Worm (Caenorhabditis elegans) whole organism, mixed stage, embryonic: ENCODE results near the gene mrpl-48.
A peak's percentile ranks its signal among the peaks of the same experiment; 100 is the strongest.

ENCODE experiments used
- bed-3 ChIP-seq: fragments of 200-800 bp; sonication (Bioruptor generic); optimal IDR thresholded peaks from 3 replicates; lab custom pipeline; 2018; ENCODE audit warnings: mild to moderate bottlenecking, missing genetic modification characterization, moderate library complexity, missing compliant biosample characterization
- blmp-1 ChIP-seq: fragments of 150-350 bp; optimal IDR thresholded peaks from 2 replicates; lab custom pipeline; 2014; ENCODE audit warnings: missing biosample characterization, missing genetic modification characterization
- ceh-43 ChIP-seq: fragments of 200-800 bp; sonication (Bioruptor generic); optimal IDR thresholded peaks from 2 replicates; lab custom pipeline; 2018; ENCODE audit warnings: mild to moderate bottlenecking, missing genetic modification characterization, moderate library complexity, missing compliant biosample characterization
- ceh-83 ChIP-seq: fragments of 200-800 bp; sonication (Bioruptor generic); optimal IDR thresholded peaks from 2 replicates; lab custom pipeline; 2018; ENCODE audit warnings: mild to moderate bottlenecking, missing genetic modification characterization, missing compliant biosample characterization
- ces-1 ChIP-seq: fragments of 150-350 bp; optimal IDR thresholded peaks from 2 replicates; lab custom pipeline; 2014; ENCODE audit warnings: missing biosample characterization, missing genetic modification reagents, missing genetic modification characterization
- cnd-1 ChIP-seq: fragments of 200-800 bp; sonication (Bioruptor generic); optimal IDR thresholded peaks from 2 replicates; lab custom pipeline; 2018; ENCODE audit warnings: mild to moderate bottlenecking, missing genetic modification characterization, missing compliant biosample characterization
- drap-1 ChIP-seq: fragments of 200-800 bp; sonication (Bioruptor generic); optimal IDR thresholded peaks from 3 replicates; lab custom pipeline; 2018; ENCODE audit warnings: mild to moderate bottlenecking, missing genetic modification characterization, missing compliant biosample characterization
- flh-1 ChIP-seq: fragments of 200-800 bp; sonication (Bioruptor generic); optimal IDR thresholded peaks from 2 replicates; lab custom pipeline; 2018; ENCODE audit warnings: mild to moderate bottlenecking, missing genetic modification characterization, moderate library complexity, missing compliant biosample characterization
- ham-2 ChIP-seq: fragments of 200-800 bp; sonication (Bioruptor generic); optimal IDR thresholded peaks from 2 replicates; lab custom pipeline; 2018; ENCODE audit warnings: mild to moderate bottlenecking, missing genetic modification characterization, missing compliant biosample characterization
- hlh-1 ChIP-seq: fragments of 150-350 bp; optimal IDR thresholded peaks from 2 replicates; lab custom pipeline; 2014; ENCODE audit warnings: missing biosample characterization, missing genetic modification reagents, missing genetic modification characterization
- lin-13 ChIP-seq: fragments of 150-350 bp; optimal IDR thresholded peaks from 2 replicates; lab custom pipeline; 2014; ENCODE audit warnings: missing biosample characterization, missing genetic modification characterization
- lin-32 ChIP-seq: fragments of 200-800 bp; sonication (Bioruptor generic); optimal IDR thresholded peaks from 2 replicates; lab custom pipeline; 2018; ENCODE audit warnings: mild to moderate bottlenecking, missing genetic modification characterization, missing compliant biosample characterization
- lsy-2 ChIP-seq: fragments of 150-350 bp; optimal IDR thresholded peaks from 2 replicates; lab custom pipeline; 2014; ENCODE audit warnings: missing biosample characterization, missing genetic modification characterization
- mab-5 ChIP-seq: fragments of 150-350 bp; optimal IDR thresholded peaks from 2 replicates; lab custom pipeline; 2014; ENCODE audit warnings: missing biosample characterization, missing genetic modification characterization
- mep-1 ChIP-seq: fragments of 150-350 bp; optimal IDR thresholded peaks from 2 replicates; lab custom pipeline; 2017; ENCODE audit warnings: missing biosample characterization, missing genetic modification reagents, missing genetic modification characterization, inconsistent platforms
- mls-2 ChIP-seq: sonication (generic microtip); optimal IDR thresholded peaks from 2 replicates; lab custom pipeline; 2016; ENCODE audit warnings: mild to moderate bottlenecking, missing genetic modification characterization, moderate library complexity, missing compliant biosample characterization
- nhr-12 ChIP-seq: fragments of 150-350 bp; optimal IDR thresholded peaks from 2 replicates; lab custom pipeline; 2014; ENCODE audit warnings: missing biosample characterization, missing genetic modification characterization
- nhr-2 ChIP-seq: fragments of 150-350 bp; optimal IDR thresholded peaks from 2 replicates; lab custom pipeline; 2014; ENCODE audit warnings: missing biosample characterization, missing genetic modification characterization
- nhr-237 ChIP-seq: fragments of 150-350 bp; optimal IDR thresholded peaks from 2 replicates; lab custom pipeline; 2014; ENCODE audit warnings: missing biosample characterization, missing genetic modification characterization
- nhr-28 ChIP-seq: fragments of 150-350 bp; optimal IDR thresholded peaks from 2 replicates; lab custom pipeline; 2014; ENCODE audit warnings: missing biosample characterization, missing genetic modification characterization
- nhr-76 ChIP-seq: sonication (generic microtip); optimal IDR thresholded peaks from 2 replicates; lab custom pipeline; 2017; ENCODE audit warnings: missing biosample characterization, missing genetic modification characterization
- pha-4 ChIP-seq: fragments of 150-350 bp; optimal IDR thresholded peaks from 2 replicates; lab custom pipeline; 2018; ENCODE audit warnings: missing biosample characterization, missing genetic modification reagents, missing genetic modification characterization
- sem-2 ChIP-seq: fragments of 200-800 bp; sonication (Bioruptor generic); optimal IDR thresholded peaks from 2 replicates; lab custom pipeline; 2018; ENCODE audit warnings: mild to moderate bottlenecking, missing genetic modification characterization, missing compliant biosample characterization
- snpc-4 ChIP-seq: fragments of 150-350 bp; optimal IDR thresholded peaks from 2 replicates; lab custom pipeline; 2014; ENCODE audit warnings: missing biosample characterization, missing genetic modification characterization
- sptf-1 ChIP-seq: sonication (generic microtip); optimal IDR thresholded peaks from 2 replicates; lab custom pipeline; 2017; ENCODE audit warnings: mild to moderate bottlenecking, missing genetic modification characterization, moderate library complexity, missing compliant biosample characterization
- tbx-8 ChIP-seq: fragments of 200-800 bp; sonication (Bioruptor generic); optimal IDR thresholded peaks from 2 replicates; lab custom pipeline; 2018; ENCODE audit warnings: mild to moderate bottlenecking, missing genetic modification characterization, moderate library complexity, missing compliant biosample characterization
- unc-120 ChIP-seq: sonication (generic microtip); optimal IDR thresholded peaks from 2 replicates; lab custom pipeline; 2017; ENCODE audit warnings: missing genetic modification characterization, missing compliant biosample characterization; ENCODE audit not compliant: poor library complexity, severe bottlenecking
- unc-39 ChIP-seq: fragments of 150-350 bp; optimal IDR thresholded peaks from 2 replicates; lab custom pipeline; 2014; ENCODE audit warnings: missing biosample characterization, missing genetic modification characterization
- zip-8 ChIP-seq: fragments of 150-350 bp; optimal IDR thresholded peaks from 2 replicates; lab custom pipeline; 2014; ENCODE audit warnings: missing biosample characterization, missing genetic modification characterization
- ztf-11 ChIP-seq: fragments of 150-350 bp; optimal IDR thresholded peaks from 2 replicates; lab custom pipeline; 2014; ENCODE audit warnings: missing biosample characterization, missing genetic modification characterization

Gene mrpl-48

ce11 chrV:5606255-5606654 is 12.7 kb downstream of the mrpl-48 start, which contains the start of gene CD4.1:
TSS of gene CD4.1 (plus strand) at chrV:5606555.
- no peak for TF ChIP-seq blmp-1 (tag; lab: Kevin White, UChicago)
- no peak for TF ChIP-seq nhr-2 (tag; lab: Kevin White, UChicago)
- TF ChIP-seq ceh-83 (GFP tag; lab: Kevin White, UChicago): no peak
- TF ChIP-seq hlh-1 (tag; lab: Kevin White, UChicago): peak; percentile 12
- TF ChIP-seq, all 35 proteins: peak for 1

- TF ChIP-seq ceh-83 (GFP tag; lab: Kevin White, UChicago) (no peak), nhr-237 (tag; lab: Kevin White, UChicago) (no peak), pha-4 (tag; lab: Kevin White, UChicago) (no peak), unc-120 (no peak), flh-1 (no peak), hlh-1 (tag; lab: Kevin White, UChicago) (no peak), lin-32 (GFP tag; lab: Kevin White, UChicago) (no peak), cnd-1 (no peak), mab-5 (tag; lab: Kevin White, UChicago) (no peak), blmp-1 (tag; lab: Kevin White, UChicago) (no peak), tbx-8 (GFP tag; lab: Kevin White, UChicago) (no peak), ceh-43 (GFP tag; lab: Kevin White, UChicago) (no peak), snpc-4 (tag; lab: Kevin White, UChicago) (no peak), nhr-28 (tag; lab: Kevin White, UChicago) (no peak), mls-2 (tag; lab: Kevin White, UChicago) (no peak)
Observed at ce11 chrV:5610186-5610585, 16.7 kb downstream of the mrpl-48 start.

ce11 chrV:5613109-5613508 is 19.6 kb downstream of the mrpl-48 start, which contains the start of gene lrpc-1:
TSS of gene lrpc-1 (minus strand) at chrV:5613209.
- TF ChIP-seq lin-32 (GFP tag; lab: Kevin White, UChicago) (no peak), cnd-1 (no peak), zip-8 (tag; lab: Kevin White, UChicago) (no peak), blmp-1 (tag; lab: Kevin White, UChicago) (no peak), sem-2 (GFP tag; lab: Kevin White, UChicago) (no peak), nhr-76 (tag; lab: Kevin White, UChicago) (no peak), ztf-11 (tag; lab: Kevin White, UChicago) (no peak), nhr-12 (no peak), lin-13 (tag; lab: Kevin White, UChicago) (no peak), sptf-1 (tag; lab: Kevin White, UChicago) (no peak), ces-1 (GFP tag; lab: Kevin White, UChicago) (no peak)

- TF ChIP-seq pha-4 (tag; lab: Kevin White, UChicago) (no peak), lin-13 (tag; lab: Kevin White, UChicago) (no peak), mep-1 (no peak), snpc-4 (tag; lab: Kevin White, UChicago) (no peak)
Observed at ce11 chrV:5614724-5615123, 21.2 kb downstream of the mrpl-48 start, which contains the start of gene M03E7.3. TSS of gene M03E7.3 (plus strand) at chrV:5615024.

- no peak for TF ChIP-seq nhr-12
Observed at ce11 chrV:5617301-5617700, 23.8 kb downstream of the mrpl-48 start, which contains the start of gene M03E7.2. TSS of gene M03E7.2 (plus strand) at chrV:5617601.

- TF ChIP-seq lin-13 (tag; lab: Kevin White, UChicago): no peak
- no peak for TF ChIP-seq unc-39 (tag; lab: Kevin White, UChicago)
- TF ChIP-seq cnd-1: no peak
- TF ChIP-seq mls-2 (tag; lab: Kevin White, UChicago): no peak
- no peak for TF ChIP-seq blmp-1 (tag; lab: Kevin White, UChicago)
- TF ChIP-seq nhr-28 (tag; lab: Kevin White, UChicago): no peak
- TF ChIP-seq lsy-2 (tag; lab: Kevin White, UChicago): peak; percentile 52
- no peak for TF ChIP-seq tbx-8 (GFP tag; lab: Kevin White, UChicago)
- no peak for TF ChIP-seq bed-3 (GFP tag; lab: Kevin White, UChicago)
- no peak for TF ChIP-seq ham-2 (GFP tag; lab: Kevin White, UChicago)
- no peak for TF ChIP-seq drap-1 (GFP tag; lab: Kevin White, UChicago)
- no peak for TF ChIP-seq pha-4 (tag; lab: Kevin White, UChicago)
- no peak for TF ChIP-seq ztf-11 (tag; lab: Kevin White, UChicago)
- no peak for TF ChIP-seq nhr-76 (tag; lab: Kevin White, UChicago)
- peak; percentile 10 for TF ChIP-seq mep-1
Observed at ce11 chrV:5619372-5619771, 25.9 kb downstream of the mrpl-48 start.
